Fruit fly (Drosophila melanogaster) whole organism, pupa: ENCODE data around the gene pns.

Experiments used
- CG10348 ChIP-seq: fragments of 200-800 bp; sonication (Bioruptor generic); IDR thresholded peaks from 2 replicates; pipeline ENCODE4 v1.3.6; 2022; ENCODE audit warnings: missing biosample characterization, missing genetic modification characterization
- CG12605 ChIP-seq: fragments of 200-800 bp; sonication (Bioruptor generic); IDR thresholded peaks from 2 replicates; pipeline ENCODE4 v1.3.6; 2022; ENCODE audit warnings: missing biosample characterization, missing genetic modification characterization
- CG13204 ChIP-seq: fragments of 200-800 bp; sonication (Bioruptor generic); optimal IDR thresholded peaks from 2 replicates; lab custom pipeline; 2018; ENCODE audit warnings: missing biosample characterization, mild to moderate bottlenecking, missing genetic modification characterization, moderate library complexity
- CG15710 ChIP-seq: fragments of 200-800 bp; sonication (Bioruptor generic); optimal IDR thresholded peaks from 2 replicates; lab custom pipeline; 2018; ENCODE audit warnings: missing biosample characterization, mild to moderate bottlenecking, missing genetic modification characterization, moderate library complexity
- CG4496 ChIP-seq: fragments of 200-800 bp; sonication (Bioruptor generic); IDR thresholded peaks from 3 replicates; pipeline ENCODE4 v1.3.6; 2022; ENCODE audit warnings: missing biosample characterization, missing genetic modification characterization
- CG9948 ChIP-seq: fragments of 200-800 bp; sonication (Bioruptor generic); optimal IDR thresholded peaks from 2 replicates; lab custom pipeline; 2018; ENCODE audit warnings: missing biosample characterization, mild to moderate bottlenecking, missing genetic modification characterization, moderate library complexity
- D1 ChIP-seq: fragments of 200-800 bp; sonication (Bioruptor generic); optimal IDR thresholded peaks from 2 replicates; lab custom pipeline; 2018; ENCODE audit warnings: missing biosample characterization, mild to moderate bottlenecking, missing genetic modification characterization, moderate library complexity
- EcR ChIP-seq: fragments of 200-800 bp; sonication (Bioruptor generic); optimal IDR thresholded peaks from 3 replicates; lab custom pipeline; 2019; ENCODE audit warnings: missing biosample characterization, missing genetic modification characterization, mild to moderate bottlenecking, moderate library complexity, missing genetic modification reagents
- Ets98B ChIP-seq: fragments of 200-800 bp; sonication (Bioruptor generic); IDR thresholded peaks from 2 replicates; pipeline ENCODE4 v1.3.6; 2022; ENCODE audit warnings: missing biosample characterization, missing genetic modification characterization
- Snoo ChIP-seq: fragments of 200-800 bp; sonication (Bioruptor generic); optimal IDR thresholded peaks from 3 replicates; lab custom pipeline; 2017; ENCODE audit warnings: missing biosample characterization, mild to moderate bottlenecking, missing genetic modification characterization, inconsistent platforms
- gl ChIP-seq: fragments of 200-800 bp; sonication (Bioruptor generic); optimal IDR thresholded peaks from 2 replicates; lab custom pipeline; 2018; ENCODE audit warnings: missing biosample characterization, mild to moderate bottlenecking, missing genetic modification characterization
- rn ChIP-seq: fragments of 200-800 bp; sonication (Bioruptor generic); IDR thresholded peaks from 2 replicates; pipeline ENCODE4 v1.3.6; 2022; ENCODE audit warnings: missing biosample characterization, missing genetic modification characterization

DNA sequence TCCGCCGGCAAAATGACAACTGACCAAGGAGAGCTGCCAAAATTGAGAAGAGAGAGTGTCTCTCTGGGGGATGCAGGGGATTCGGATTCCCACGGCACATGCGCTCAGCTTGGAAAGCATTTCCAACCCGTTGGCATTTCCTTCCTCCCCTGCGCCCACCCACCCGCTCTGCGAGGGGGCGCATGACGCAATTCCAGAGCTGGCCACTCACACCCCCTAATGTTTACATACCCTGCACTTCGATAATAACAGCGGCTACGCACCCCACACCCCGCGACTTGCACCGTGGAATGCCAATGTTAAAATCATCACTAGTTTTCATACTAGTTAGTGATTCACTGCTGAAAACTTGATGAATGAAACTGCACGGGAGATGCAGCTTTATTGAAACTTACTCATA, 47.4 kb upstream of the pns start, which contains the start of gene stet:
- TF ChIP-seq EcR (no peak), Ets98B (GFP tag; lab: Robert Waterston, UW) (no peak; the same call in 1 of the 2 replicates), D1 (no peak), CG12605 (GFP tag; lab: Robert Waterston, UW) (peak; percentile 49; the same call in 1 of the 2 replicates), CG13204 (GFP tag; lab: Kevin White, UChicago) (no peak), gl (tag; lab: Kevin White, UChicago) (no peak), CG9948 (tag; lab: Kevin White, UChicago) (no peak), CG10348 (GFP tag; lab: Robert Waterston, UW) (no peak), Snoo (tag; lab: Kevin White, UChicago) (no peak), rn (GFP tag; lab: Robert Waterston, UW) (no peak), CG4496 (GFP tag; lab: Robert Waterston, UW) (peak; percentile 61; the same call in 1 of the 3 replicates), CG15710 (tag; lab: Kevin White, UChicago) (no peak)
